Fruit fly (Drosophila melanogaster): ENCODE data around the gene mtSSB.

- TF ChIP-seq Pif1B (GFP tag; optimal IDR thresholded peaks at IDR 0.05), result no peak
- no peak for TF ChIP-seq CG13204 (GFP tag; optimal IDR thresholded peaks at IDR 0.05)
These were observed 14.8 kb downstream of the mtSSB start for dm6 chr3R:16190183-16190763.

Measured in whole organism, pupa.